Worm (Caenorhabditis elegans) whole organism, young adult: ENCODE data around the gene F23F1.6.
A peak's percentile ranks its signal among the peaks of the same experiment; 100 is the strongest.

Source experiments
- B0336.3 ChIP-seq: fragments of 200-800 bp; sonication (Bioruptor generic); IDR thresholded peaks from 2 replicates; pipeline ENCODE4 v1.3.6; 2022; ENCODE audit warnings: missing genetic modification characterization, missing compliant biosample characterization
- F22D6.2 ChIP-seq: sonication (generic microtip); optimal IDR thresholded peaks from 2 replicates; lab custom pipeline; 2016; ENCODE audit warnings: mild to moderate bottlenecking, missing genetic modification characterization, missing compliant biosample characterization
- F23B12.7 ChIP-seq: sonication (generic microtip); optimal IDR thresholded peaks from 2 replicates; lab custom pipeline; 2017; ENCODE audit warnings: missing genetic modification characterization, mild to moderate bottlenecking, missing compliant biosample characterization, antibody characterized with exemption, moderate library complexity; ENCODE audit not compliant: insufficient read depth
- F33H1.4 ChIP-seq: fragments of 200-800 bp; sonication (Bioruptor generic); IDR thresholded peaks from 2 replicates; pipeline ENCODE4 v1.3.6; 2022; ENCODE audit warnings: missing genetic modification reagents, missing genetic modification characterization, missing compliant biosample characterization
- F49E8.2 ChIP-seq: sonication (generic microtip); optimal IDR thresholded peaks from 3 replicates; lab custom pipeline; 2017; ENCODE audit warnings: missing genetic modification characterization, mild to moderate bottlenecking, missing compliant biosample characterization, antibody characterized with exemption, moderate library complexity; ENCODE audit not compliant: insufficient read depth
- F55B11.4 ChIP-seq: sonication (generic microtip); optimal IDR thresholded peaks from 2 replicates; lab custom pipeline; 2016; ENCODE audit warnings: missing compliant biosample characterization, missing genetic modification characterization, borderline replicate concordance; ENCODE audit not compliant: insufficient read depth
- F57A8.1 ChIP-seq: fragments of 200-800 bp; sonication (Bioruptor generic); optimal IDR thresholded peaks from 2 replicates; lab custom pipeline; 2018; ENCODE audit warnings: mild to moderate bottlenecking, missing genetic modification characterization, moderate library complexity, missing compliant biosample characterization
- F57C9.4 ChIP-seq: sonication (generic microtip); optimal IDR thresholded peaks from 2 replicates; lab custom pipeline; 2017; ENCODE audit warnings: mild to moderate bottlenecking, missing genetic modification characterization, missing compliant biosample characterization
- K12H6.12 ChIP-seq: fragments of 200-800 bp; sonication (Bioruptor generic); optimal IDR thresholded peaks from 2 replicates; lab custom pipeline; 2018; ENCODE audit warnings: mild to moderate bottlenecking, missing genetic modification characterization, missing compliant biosample characterization
- T07F8.4 ChIP-seq: sonication (generic microtip); optimal IDR thresholded peaks from 2 replicates; lab custom pipeline; 2016; ENCODE audit warnings: mild to moderate bottlenecking, missing genetic modification characterization, moderate library complexity, missing compliant biosample characterization
- aptf-2 ChIP-seq: fragments of 200-800 bp; sonication (Bioruptor generic); conservative IDR thresholded peaks from 2 replicates; pipeline ENCODE4 v1.3.6; 2022; ENCODE audit warnings: missing genetic modification reagents, missing genetic modification characterization, missing compliant biosample characterization
- attf-5 ChIP-seq: fragments of 200-800 bp; sonication (Bioruptor generic); optimal IDR thresholded peaks from 2 replicates; lab custom pipeline; 2018; ENCODE audit warnings: mild to moderate bottlenecking, missing genetic modification characterization, missing compliant biosample characterization
- cebp-1 ChIP-seq, 2 experiments: fragments of 200-800 bp in 1 of 2; sonication (Bioruptor generic) in 1 of 2; sonication (generic microtip) in 1 of 2; IDR thresholded peaks in 1 of 2; optimal IDR thresholded peaks in 1 of 2; 2 replicates each; pipeline versions ENCODE4 v1.3.6 to Lab custom; 2017 to 2022; ENCODE audit warnings: missing compliant biosample characterization in 2 of 2, missing genetic modification characterization in 2 of 2, mild to moderate bottlenecking in 1 of 2, missing genetic modification reagents in 1 of 2, moderate library complexity in 1 of 2
- cebp-2 ChIP-seq: fragments of 200-800 bp; sonication (Bioruptor generic); IDR thresholded peaks from 2 replicates; pipeline ENCODE4 v1.3.6; 2022; ENCODE audit warnings: missing genetic modification characterization, missing compliant biosample characterization
- ceh-91 ChIP-seq: fragments of 200-800 bp; sonication (Bioruptor generic); IDR thresholded peaks from 2 replicates; pipeline ENCODE4 v1.3.6; 2022; ENCODE audit warnings: missing genetic modification reagents, missing genetic modification characterization, missing compliant biosample characterization
- chd-7 ChIP-seq: sonication (generic microtip); optimal IDR thresholded peaks from 2 replicates; lab custom pipeline; 2016; ENCODE audit warnings: mild to moderate bottlenecking, missing genetic modification characterization, moderate library complexity, missing compliant biosample characterization
- dox-1 ChIP-seq: fragments of 200-800 bp; sonication (Bioruptor generic); IDR thresholded peaks from 2 replicates; pipeline ENCODE4 v1.3.6; 2022; ENCODE audit warnings: missing genetic modification reagents, missing genetic modification characterization, missing compliant biosample characterization
- dpff-1 ChIP-seq: sonication (generic microtip); optimal IDR thresholded peaks from 2 replicates; lab custom pipeline; 2017; ENCODE audit warnings: mild to moderate bottlenecking, missing genetic modification characterization, missing compliant biosample characterization
- egl-44 ChIP-seq: fragments of 200-800 bp; sonication (Bioruptor generic); IDR thresholded peaks from 2 replicates; pipeline ENCODE4 v1.3.6; 2022; ENCODE audit warnings: missing genetic modification reagents, missing genetic modification characterization, missing compliant biosample characterization
- ekl-4 ChIP-seq: fragments of 200-800 bp; sonication (Bioruptor generic); IDR thresholded peaks from 2 replicates; pipeline ENCODE4 v1.3.6; 2022; ENCODE audit warnings: missing genetic modification reagents, missing genetic modification characterization, missing compliant biosample characterization
- ets-4 ChIP-seq: fragments of 200-800 bp; sonication (Bioruptor generic); optimal IDR thresholded peaks from 2 replicates; lab custom pipeline; 2018; ENCODE audit warnings: mild to moderate bottlenecking, missing genetic modification characterization, missing compliant biosample characterization
- lag-1 ChIP-seq: fragments of 200-800 bp; sonication (Bioruptor generic); IDR thresholded peaks from 2 replicates; pipeline ENCODE4 v1.3.6; 2022; ENCODE audit warnings: missing genetic modification reagents, missing genetic modification characterization, missing compliant biosample characterization
- lin-26 ChIP-seq: fragments of 200-800 bp; sonication (Bioruptor generic); IDR thresholded peaks from 2 replicates; pipeline ENCODE4 v1.3.6; 2022; ENCODE audit warnings: missing genetic modification reagents, missing genetic modification characterization, missing compliant biosample characterization
- lsy-27 ChIP-seq: sonication (generic microtip); optimal IDR thresholded peaks from 2 replicates; lab custom pipeline; 2017; ENCODE audit warnings: missing genetic modification characterization, mild to moderate bottlenecking, missing compliant biosample characterization, antibody characterized with exemption, missing genotype, borderline replicate concordance; ENCODE audit not compliant: insufficient read depth
- madf-3 ChIP-seq: fragments of 200-800 bp; sonication (Bioruptor generic); IDR thresholded peaks from 2 replicates; pipeline ENCODE4 v1.3.6; 2022; ENCODE audit warnings: missing genetic modification reagents, missing genetic modification characterization, missing compliant biosample characterization
- mel-28 ChIP-seq: sonication (generic microtip); optimal IDR thresholded peaks from 2 replicates; lab custom pipeline; 2016; ENCODE audit warnings: borderline replicate concordance, mild to moderate bottlenecking, missing genetic modification characterization, missing compliant biosample characterization
- mxl-1 ChIP-seq: sonication (generic microtip); optimal IDR thresholded peaks from 2 replicates; lab custom pipeline; 2016; ENCODE audit warnings: missing genetic modification characterization, missing compliant biosample characterization
- nfya-1 ChIP-seq: sonication (generic microtip); optimal IDR thresholded peaks from 2 replicates; lab custom pipeline; 2017; ENCODE audit warnings: antibody characterized with exemption, missing compliant biosample characterization, missing genetic modification characterization, borderline replicate concordance; ENCODE audit not compliant: insufficient read depth
- nhr-90 ChIP-seq: sonication (generic microtip); optimal IDR thresholded peaks from 2 replicates; lab custom pipeline; 2016; ENCODE audit warnings: missing genotype, mild to moderate bottlenecking, missing genetic modification characterization, missing compliant biosample characterization
- pha-4 ChIP-seq: fragments of 150-350 bp; sonication (generic microtip); optimal IDR thresholded peaks from 2 replicates; lab custom pipeline; 2014; ENCODE audit warnings: missing biosample characterization, missing genetic modification reagents, missing genetic modification characterization
- repo-1 ChIP-seq: sonication (generic microtip); optimal IDR thresholded peaks from 2 replicates; lab custom pipeline; 2017; ENCODE audit warnings: mild to moderate bottlenecking, missing genetic modification characterization, missing compliant biosample characterization
- sdz-38 ChIP-seq: sonication (generic microtip); optimal IDR thresholded peaks from 2 replicates; lab custom pipeline; 2016; ENCODE audit warnings: missing genotype, missing genetic modification characterization, missing compliant biosample characterization
- snpc-1.3 ChIP-seq: sonication (generic microtip); optimal IDR thresholded peaks from 2 replicates; lab custom pipeline; 2017; ENCODE audit warnings: missing genetic modification characterization, mild to moderate bottlenecking, missing compliant biosample characterization, antibody characterized with exemption, moderate library complexity, missing genotype, missing genetic modification reagents; ENCODE audit not compliant: insufficient read depth
- snpc-4 ChIP-seq, 5 experiments: fragments of 150-350 bp in 1 of 5; sonication (generic microtip) in 4 of 5; optimal IDR thresholded peaks; 2 replicates each; lab custom pipeline; 2014 to 2018; ENCODE audit warnings: missing genetic modification characterization in 5 of 5, missing biosample characterization in 3 of 5, antibody characterized with exemption in 2 of 5, mild to moderate bottlenecking in 2 of 5, missing compliant biosample characterization in 2 of 5, missing genotype in 2 of 5, moderate library complexity in 2 of 5, missing genetic modification reagents in 1 of 5
- somi-1 ChIP-seq: fragments of 200-800 bp; sonication (Bioruptor generic); optimal IDR thresholded peaks from 2 replicates; lab custom pipeline; 2018; ENCODE audit warnings: mild to moderate bottlenecking, missing genetic modification characterization, missing compliant biosample characterization
- xnd-1 ChIP-seq: sonication (generic microtip); optimal IDR thresholded peaks from 2 replicates; lab custom pipeline; 2016; ENCODE audit warnings: missing genotype, missing genetic modification reagents, missing genetic modification characterization, missing compliant biosample characterization
- zfh-2 ChIP-seq: fragments of 200-800 bp; sonication (Bioruptor generic); conservative IDR thresholded peaks from 2 replicates; pipeline ENCODE4 v1.3.6; 2022; ENCODE audit warnings: missing genetic modification reagents, missing genetic modification characterization, missing compliant biosample characterization
- zim-3 ChIP-seq: sonication (generic microtip); optimal IDR thresholded peaks from 2 replicates; lab custom pipeline; 2017; ENCODE audit warnings: mild to moderate bottlenecking, missing genetic modification characterization, moderate library complexity, missing compliant biosample characterization
- ztf-18 ChIP-seq: sonication (generic microtip); optimal IDR thresholded peaks from 2 replicates; lab custom pipeline; 2016; ENCODE audit warnings: missing genotype, mild to moderate bottlenecking, missing genetic modification characterization, missing compliant biosample characterization
- ztf-28 ChIP-seq: fragments of 200-800 bp; sonication (Bioruptor generic); IDR thresholded peaks from 2 replicates; pipeline ENCODE4 v1.3.6; 2022; ENCODE audit warnings: missing genetic modification reagents, missing genetic modification characterization, missing compliant biosample characterization
- ztf-3 ChIP-seq: fragments of 200-800 bp; sonication (Bioruptor generic); optimal IDR thresholded peaks from 2 replicates; lab custom pipeline; 2018; ENCODE audit warnings: mild to moderate bottlenecking, missing genetic modification characterization, missing compliant biosample characterization

Gene F23F1.6

DNA sequence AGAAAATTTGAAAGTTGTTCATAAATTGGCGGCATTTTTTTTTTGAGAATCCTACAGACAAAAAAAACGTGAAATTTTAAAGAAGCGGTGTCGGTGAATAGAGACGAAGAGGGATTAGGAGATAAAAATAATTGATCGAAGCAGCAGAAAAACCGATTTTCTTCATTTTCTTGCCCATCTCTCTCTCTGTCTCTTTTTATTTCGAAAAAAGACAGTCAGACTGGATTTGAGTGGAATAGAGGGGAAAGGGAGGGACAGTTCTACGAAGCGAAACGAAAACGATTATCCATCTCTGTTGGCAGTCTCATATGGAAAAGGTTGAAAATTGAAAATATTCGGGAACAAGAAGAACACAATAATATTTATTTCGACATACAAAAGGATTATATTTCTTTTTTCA lies 7.5 kb downstream of the F23F1.6 start:
- TF ChIP-seq aptf-2 (GFP tag; lab: Robert Waterston, UW) (no peak), snpc-4 (GFP tag; optimal IDR thresholded peaks at IDR 0.05; lab: Kevin White, UChicago) (no peak), snpc-4 (tag; optimal IDR thresholded peaks at IDR 0.05; lab: Kevin White, UChicago) (no peak), snpc-1.3 (tag; lab: Kevin White, UChicago) (no peak), F22D6.2 (tag; lab: Kevin White, UChicago) (no peak), ztf-18 (tag; lab: Kevin White, UChicago) (no peak), cebp-1 (GFP tag; IDR thresholded peaks at IDR 0.05; lab: Robert Waterston, UW) (no peak), cebp-1 (tag; optimal IDR thresholded peaks at IDR 0.05; lab: Kevin White, UChicago) (no peak), F55B11.4 (tag; lab: Kevin White, UChicago) (no peak)

DNA sequence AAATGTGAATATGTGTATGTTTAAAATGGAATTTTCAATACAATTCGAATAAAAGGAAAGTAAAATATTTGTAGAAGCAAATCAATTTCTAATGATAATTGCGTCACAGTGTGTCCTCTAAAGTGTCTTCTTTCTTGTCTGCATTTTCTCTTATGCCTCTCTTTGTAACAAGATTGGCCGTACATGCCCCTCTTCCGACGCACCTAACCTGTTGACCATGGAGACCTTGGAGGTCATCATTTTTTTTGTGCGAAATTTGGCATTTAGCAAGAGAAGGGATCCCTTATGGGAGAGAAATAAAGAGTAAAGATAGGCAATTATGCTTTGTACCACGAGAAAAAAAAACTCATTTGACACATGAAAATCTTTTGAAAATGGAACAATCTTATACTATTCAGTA lies 8.8 kb downstream of the F23F1.6 start, which contains the start of gene F23F1.4:
Gene F23F1.4 (minus strand): TSS at position 141 of the 400 bp plus-strand sequence.
- TF ChIP-seq dpff-1 (no peak), nhr-90 (tag; lab: Kevin White, UChicago) (no peak), F49E8.2 (tag; lab: Kevin White, UChicago) (no peak), K12H6.12 (tag; lab: Kevin White, UChicago) (no peak), attf-5 (GFP tag; lab: Kevin White, UChicago) (no peak), cebp-2 (GFP tag; lab: Robert Waterston, UW) (no peak), madf-3 (GFP tag; lab: Robert Waterston, UW) (no peak), ztf-28 (GFP tag; lab: Robert Waterston, UW) (no peak), zfh-2 (GFP tag; lab: Robert Waterston, UW) (no peak), F57A8.1 (GFP tag; lab: Kevin White, UChicago) (no peak), nfya-1 (tag; lab: Kevin White, UChicago) (no peak), ceh-91 (GFP tag; lab: Robert Waterston, UW) (no peak)

DNA sequence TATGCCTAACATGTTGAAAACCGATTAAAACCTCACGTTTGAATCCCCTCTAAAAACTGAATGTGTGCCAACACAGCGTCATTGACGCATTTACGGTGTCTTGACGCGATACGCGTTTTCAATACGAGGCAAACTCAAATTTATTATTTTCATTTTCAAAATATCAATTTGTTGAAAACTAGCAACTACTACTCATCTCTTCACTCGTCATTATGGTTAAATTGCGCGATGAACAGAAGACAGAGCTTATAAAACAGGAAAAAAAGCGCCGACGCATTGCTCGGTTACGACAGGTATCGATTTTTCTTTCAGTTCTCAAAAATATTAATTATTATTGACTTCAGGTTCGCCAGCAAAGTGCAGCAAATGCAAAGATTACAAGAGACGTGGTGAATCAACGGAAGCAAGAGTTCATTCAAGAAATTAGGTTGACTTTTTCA lies 12.5 kb downstream of the F23F1.6 start, which contains the start of gene enee-1:
Gene enee-1 (plus strand): TSS at position 108 of the 440 bp plus-strand sequence.
- no peak for TF ChIP-seq aptf-2 (GFP tag; lab: Robert Waterston, UW)
- no peak for TF ChIP-seq F57C9.4
- no peak for TF ChIP-seq pha-4
- TF ChIP-seq zim-3 (tag; lab: Kevin White, UChicago), result no peak
- TF ChIP-seq T07F8.4 (tag; lab: Kevin White, UChicago), result no peak
- TF ChIP-seq dpff-1, result no peak
- TF ChIP-seq xnd-1 (tag; lab: Kevin White, UChicago), result no peak
- 0 out of 2 replicates have a peak, but pooled peaks have one; percentile 51 for TF ChIP-seq ekl-4 (GFP tag; lab: Robert Waterston, UW)
- TF ChIP-seq snpc-4 (GFP tag; optimal IDR thresholded peaks at IDR 0.05; lab: Kevin White, UChicago), result no peak
- peak in 3 of 4 experiments; percentile 17 to 40 (median 24) for TF ChIP-seq snpc-4 (tag; optimal IDR thresholded peaks at IDR 0.05; lab: Kevin White, UChicago)
- TF ChIP-seq ztf-18 (tag; lab: Kevin White, UChicago), result peak; percentile 94
- no peak for TF ChIP-seq ztf-3
- TF ChIP-seq F33H1.4, result no peak
- no peak for TF ChIP-seq ceh-91 (GFP tag; lab: Robert Waterston, UW)
- no peak for TF ChIP-seq chd-7
- no peak for TF ChIP-seq F23B12.7
- no peak for TF ChIP-seq sdz-38 (tag; lab: Kevin White, UChicago)
- no peak for TF ChIP-seq mxl-1
- TF ChIP-seq cebp-2 (GFP tag; lab: Robert Waterston, UW), result no peak
- no peak for TF ChIP-seq zfh-2 (GFP tag; lab: Robert Waterston, UW)
- TF ChIP-seq attf-5 (GFP tag; lab: Kevin White, UChicago), result no peak
- no peak for TF ChIP-seq F57A8.1 (GFP tag; lab: Kevin White, UChicago)
- TF ChIP-seq egl-44 (GFP tag; lab: Robert Waterston, UW), result no peak
- TF ChIP-seq lag-1 (GFP tag; lab: Robert Waterston, UW), result no peak
- no peak for TF ChIP-seq lin-26
- TF ChIP-seq B0336.3 (GFP tag; lab: Robert Waterston, UW), result 0 out of 2 replicates have a peak, but pooled peaks have one; percentile 37
- TF ChIP-seq repo-1 (tag; lab: Kevin White, UChicago), result peak; percentile 53
- peak; percentile 64; the same call in 1 of the 2 replicates for TF ChIP-seq dox-1 (GFP tag; lab: Robert Waterston, UW)
- TF ChIP-seq somi-1, result no peak
- no peak for TF ChIP-seq lsy-27 (tag; lab: Kevin White, UChicago)
- no peak for TF ChIP-seq ets-4
- no peak for TF ChIP-seq mel-28 (tag; lab: Kevin White, UChicago)
